Worm (Caenorhabditis elegans): Measurements from ENCODE around the gene F54F7.6.
A peak's percentile ranks its signal among the peaks of the same experiment; 100 is the strongest.

Gene F54F7.6

ce11 chrX:11854432-11854831 is 10.8 kb upstream of the F54F7.6 start:
- TF ChIP-seq alr-1 (tag; optimal IDR thresholded peaks at IDR 0.05) (no peak), fos-1 (tag; optimal IDR thresholded peaks at IDR 0.05) (peak; percentile 21), ceh-82 (tag; optimal IDR thresholded peaks at IDR 0.05) (no peak), mab-5 (tag; optimal IDR thresholded peaks at IDR 0.05) (no peak), skn-1 (tag; optimal IDR thresholded peaks at IDR 0.05) (no peak)

ce11 chrX:11854903-11855302 is 10.3 kb upstream of the F54F7.6 start, which contains the start of gene F54F7.8:
F54F7.8 (minus strand) TSS chrX:11855003.
- TF ChIP-seq alr-1 (tag; optimal IDR thresholded peaks at IDR 0.05) (no peak), unc-39 (tag; optimal IDR thresholded peaks at IDR 0.05) (no peak), elt-1 (tag; optimal IDR thresholded peaks at IDR 0.05) (no peak), F13H6.1 (tag; optimal IDR thresholded peaks at IDR 0.05) (no peak), egl-27 (tag; optimal IDR thresholded peaks at IDR 0.05) (no peak), dmd-4 (tag; optimal IDR thresholded peaks at IDR 0.05) (no peak), blmp-1 (tag; optimal IDR thresholded peaks at IDR 0.05; ENCODE audit: insufficient read depth) (no peak), nhr-6 (tag; optimal IDR thresholded peaks at IDR 0.05) (no peak), lin-13 (GFP tag; optimal IDR thresholded peaks at IDR 0.05) (no peak), lin-11 (tag; optimal IDR thresholded peaks at IDR 0.05) (no peak), R02D3.7 (tag; optimal IDR thresholded peaks at IDR 0.05) (no peak), lin-39 (tag; optimal IDR thresholded peaks at IDR 0.05) (no peak), ztf-4 (tag; optimal IDR thresholded peaks at IDR 0.05) (no peak)

ce11 chrX:11856214-11856613 is 9.0 kb upstream of the F54F7.6 start:
- no peak for TF ChIP-seq blmp-1 (tag; optimal IDR thresholded peaks at IDR 0.05; ENCODE audit: insufficient read depth)
- no peak for TF ChIP-seq fos-1 (tag; optimal IDR thresholded peaks at IDR 0.05)
- TF ChIP-seq skn-1 (tag; optimal IDR thresholded peaks at IDR 0.05), result no peak
- TF ChIP-seq lin-39 (tag; optimal IDR thresholded peaks at IDR 0.05), result no peak
- no peak for TF ChIP-seq sem-4 (tag; optimal IDR thresholded peaks at IDR 0.05)
- no peak for TF ChIP-seq zag-1 (tag; optimal IDR thresholded peaks at IDR 0.05)
- no peak for TF ChIP-seq F13H6.1 (tag; optimal IDR thresholded peaks at IDR 0.05)
- TF ChIP-seq nhr-129 (tag; optimal IDR thresholded peaks at IDR 0.05), result no peak

ce11 chrX:11857178-11857577 is 8.0 kb upstream of the F54F7.6 start, which contains the start of gene mes-1:
mes-1 (plus strand) TSS chrX:11857478.
- TF ChIP-seq sma-9 (GFP tag; optimal IDR thresholded peaks at IDR 0.05) (no peak), sma-9 (tag; optimal IDR thresholded peaks at IDR 0.05) (no peak), dmd-4 (tag; optimal IDR thresholded peaks at IDR 0.05) (no peak), crh-2 (tag; optimal IDR thresholded peaks at IDR 0.05) (no peak), Y55F3AM.14 (GFP tag; optimal IDR thresholded peaks at IDR 0.05) (no peak), alr-1 (tag; optimal IDR thresholded peaks at IDR 0.05) (no peak), ceh-16 (tag; optimal IDR thresholded peaks at IDR 0.05) (no peak), mbf-1 (tag; optimal IDR thresholded peaks at IDR 0.05) (no peak), lin-11 (tag; optimal IDR thresholded peaks at IDR 0.05) (no peak)

ce11 chrX:11863307-11863706 is 1.9 kb upstream of the F54F7.6 start, which contains the start of gene F54F7.10:
F54F7.10 (plus strand) TSS chrX:11863607.
- no peak for TF ChIP-seq ceh-16 (tag; optimal IDR thresholded peaks at IDR 0.05)
- TF ChIP-seq nhr-25 (tag; optimal IDR thresholded peaks at IDR 0.05), result no peak
- no peak for TF ChIP-seq aly-2 (tag; optimal IDR thresholded peaks at IDR 0.05)
- TF ChIP-seq elt-1 (tag; optimal IDR thresholded peaks at IDR 0.05), result no peak
- no peak for TF ChIP-seq ZK546.5 (tag; optimal IDR thresholded peaks at IDR 0.05)
- no peak for TF ChIP-seq crh-2 (tag; optimal IDR thresholded peaks at IDR 0.05)
- no peak for TF ChIP-seq nhr-77 (tag; optimal IDR thresholded peaks at IDR 0.05)

- TF ChIP-seq ceh-82 (tag; optimal IDR thresholded peaks at IDR 0.05) (no peak), mdl-1 (tag; optimal IDR thresholded peaks at IDR 0.05) (no peak), F13H6.1 (tag; optimal IDR thresholded peaks at IDR 0.05) (no peak), Y55F3AM.14 (GFP tag; optimal IDR thresholded peaks at IDR 0.05) (no peak), dmd-4 (tag; optimal IDR thresholded peaks at IDR 0.05) (no peak), nhr-237 (tag; optimal IDR thresholded peaks at IDR 0.05) (no peak), ztf-4 (tag; optimal IDR thresholded peaks at IDR 0.05) (no peak), aly-2 (tag; optimal IDR thresholded peaks at IDR 0.05) (no peak), elt-3 (tag; optimal IDR thresholded peaks at IDR 0.05) (no peak), peb-1 (tag; optimal IDR thresholded peaks at IDR 0.05) (no peak), blmp-1 (tag; optimal IDR thresholded peaks at IDR 0.05; ENCODE audit: insufficient read depth) (no peak), zag-1 (tag; optimal IDR thresholded peaks at IDR 0.05) (no peak), nhr-21 (tag; optimal IDR thresholded peaks at IDR 0.05) (no peak), mab-5 (tag; optimal IDR thresholded peaks at IDR 0.05) (no peak), unc-39 (tag; optimal IDR thresholded peaks at IDR 0.05) (no peak), lin-39 (tag; optimal IDR thresholded peaks at IDR 0.05) (no peak), lin-11 (tag; optimal IDR thresholded peaks at IDR 0.05) (no peak), R02D3.7 (tag; optimal IDR thresholded peaks at IDR 0.05) (no peak), gmeb-1 (tag; optimal IDR thresholded peaks at IDR 0.05) (no peak)
Observed at ce11 chrX:11869260-11869659, 4.1 kb downstream of the F54F7.6 start, which contains the start of gene dot-1.2. dot-1.2 (minus strand) TSS chrX:11869360.

Data from whole organism, L2 larva.